Worm (Caenorhabditis elegans): ENCODE data around the gene C29F7.2.
A peak's percentile ranks its signal among the peaks of the same experiment; 100 is the strongest.

Gene C29F7.2

ce11 chrX:13388829-13389228 is 27.0 kb upstream of the C29F7.2 start:
- TF ChIP-seq cog-1 (tag; optimal IDR thresholded peaks at IDR 0.05) (no peak), ztf-23 (GFP tag; IDR thresholded peaks at IDR 0.05) (no peak), med-1 (GFP tag; optimal IDR thresholded peaks at IDR 0.05; ENCODE audit: insufficient read depth) (no peak), ztf-29 (GFP tag; IDR thresholded peaks at IDR 0.05) (no peak), ref-1 (GFP tag; conservative IDR thresholded peaks at IDR 0.05) (no peak), klf-2 (GFP tag; conservative IDR thresholded peaks at IDR 0.05) (no peak), flt-1 (GFP tag; IDR thresholded peaks at IDR 0.05) (no peak), tab-1 (GFP tag; IDR thresholded peaks at IDR 0.05) (no peak), T22C8.4 (GFP tag; IDR thresholded peaks at IDR 0.05) (no peak)

ce11 chrX:13394971-13395370 is 20.9 kb upstream of the C29F7.2 start, which contains the start of gene irld-2:
Gene irld-2, minus strand, starts transcription at chrX:13395071.
- TF ChIP-seq ztf-23 (GFP tag; IDR thresholded peaks at IDR 0.05), result no peak
- TF ChIP-seq flt-1 (GFP tag; IDR thresholded peaks at IDR 0.05), result no peak
- TF ChIP-seq ref-1 (GFP tag; conservative IDR thresholded peaks at IDR 0.05), result no peak
- TF ChIP-seq cog-1 (tag; optimal IDR thresholded peaks at IDR 0.05), result no peak
- no peak for TF ChIP-seq tab-1 (GFP tag; IDR thresholded peaks at IDR 0.05)
- TF ChIP-seq klf-2 (GFP tag; conservative IDR thresholded peaks at IDR 0.05), result no peak

ce11 chrX:13396550-13397023 is 19.3 kb upstream of the C29F7.2 start, which contains the start of gene F02C12.3:
Gene F02C12.3, plus strand, starts transcription at chrX:13396973.
- TF ChIP-seq med-1 (GFP tag; optimal IDR thresholded peaks at IDR 0.05; ENCODE audit: insufficient read depth) (no peak), cog-1 (tag; optimal IDR thresholded peaks at IDR 0.05) (peak; percentile 44)

ce11 chrX:13399221-13399620 is 16.7 kb upstream of the C29F7.2 start, which contains the start of gene F02C12.2:
Gene F02C12.2, minus strand, starts transcription at chrX:13399321.
- TF ChIP-seq ztf-29 (GFP tag; IDR thresholded peaks at IDR 0.05), result no peak

- TF ChIP-seq ref-1 (GFP tag; conservative IDR thresholded peaks at IDR 0.05) (no peak), flt-1 (GFP tag; IDR thresholded peaks at IDR 0.05) (no peak), T22C8.4 (GFP tag; IDR thresholded peaks at IDR 0.05) (no peak), klf-2 (GFP tag; conservative IDR thresholded peaks at IDR 0.05) (no peak), ztf-29 (GFP tag; IDR thresholded peaks at IDR 0.05) (no peak), tab-1 (GFP tag; IDR thresholded peaks at IDR 0.05) (no peak), ztf-23 (GFP tag; IDR thresholded peaks at IDR 0.05) (no peak), cog-1 (tag; optimal IDR thresholded peaks at IDR 0.05) (no peak), med-1 (GFP tag; optimal IDR thresholded peaks at IDR 0.05; ENCODE audit: insufficient read depth) (no peak)
These were observed 14.6 kb upstream of the C29F7.2 start for ce11 chrX:13401311-13401710.

ce11 chrX:13401783-13402182 is 14.1 kb upstream of the C29F7.2 start, which contains the start of gene F02C12.1:
Gene F02C12.1, plus strand, starts transcription at chrX:13402083.
- TF ChIP-seq T22C8.4 (GFP tag; IDR thresholded peaks at IDR 0.05) (no peak), ref-1 (GFP tag; conservative IDR thresholded peaks at IDR 0.05) (no peak), cog-1 (tag; optimal IDR thresholded peaks at IDR 0.05) (no peak), klf-2 (GFP tag; conservative IDR thresholded peaks at IDR 0.05) (no peak), med-1 (GFP tag; optimal IDR thresholded peaks at IDR 0.05; ENCODE audit: insufficient read depth) (no peak), tab-1 (GFP tag; IDR thresholded peaks at IDR 0.05) (no peak), ztf-23 (GFP tag; IDR thresholded peaks at IDR 0.05) (no peak), flt-1 (GFP tag; IDR thresholded peaks at IDR 0.05) (no peak), ztf-29 (GFP tag; IDR thresholded peaks at IDR 0.05) (no peak)

- no peak for TF ChIP-seq ztf-23 (GFP tag; IDR thresholded peaks at IDR 0.05)
- no peak for TF ChIP-seq ref-1 (GFP tag; conservative IDR thresholded peaks at IDR 0.05)
- no peak for TF ChIP-seq T22C8.4 (GFP tag; IDR thresholded peaks at IDR 0.05)
- TF ChIP-seq ztf-29 (GFP tag; IDR thresholded peaks at IDR 0.05), result no peak
- TF ChIP-seq flt-1 (GFP tag; IDR thresholded peaks at IDR 0.05), result no peak
- TF ChIP-seq tab-1 (GFP tag; IDR thresholded peaks at IDR 0.05), result no peak
- TF ChIP-seq med-1 (GFP tag; optimal IDR thresholded peaks at IDR 0.05; ENCODE audit: insufficient read depth), result no peak
- TF ChIP-seq klf-2 (GFP tag; conservative IDR thresholded peaks at IDR 0.05), result no peak
- TF ChIP-seq cog-1 (tag; optimal IDR thresholded peaks at IDR 0.05), result no peak
These were observed 6.3 kb upstream of the C29F7.2 start, which contains the start of the genes cyp-13B1 and C29F7.1 for ce11 chrX:13409543-13409942. Gene cyp-13B1, minus strand, starts transcription at chrX:13409643. Gene C29F7.1, plus strand, starts transcription at chrX:13409936.

ce11 chrX:13411306-13411705 is 4.6 kb upstream of the C29F7.2 start:
- no peak for TF ChIP-seq ztf-23 (GFP tag; IDR thresholded peaks at IDR 0.05)
- TF ChIP-seq cog-1 (tag; optimal IDR thresholded peaks at IDR 0.05), result no peak
- TF ChIP-seq tab-1 (GFP tag; IDR thresholded peaks at IDR 0.05), result no peak
- no peak for TF ChIP-seq ztf-29 (GFP tag; IDR thresholded peaks at IDR 0.05)
- TF ChIP-seq klf-2 (GFP tag; conservative IDR thresholded peaks at IDR 0.05), result no peak
- no peak for TF ChIP-seq T22C8.4 (GFP tag; IDR thresholded peaks at IDR 0.05)
- TF ChIP-seq ref-1 (GFP tag; conservative IDR thresholded peaks at IDR 0.05), result no peak
- no peak for TF ChIP-seq flt-1 (GFP tag; IDR thresholded peaks at IDR 0.05)
- TF ChIP-seq med-1 (GFP tag; optimal IDR thresholded peaks at IDR 0.05; ENCODE audit: insufficient read depth), result no peak

- TF ChIP-seq flt-1 (GFP tag; IDR thresholded peaks at IDR 0.05) (no peak), ztf-29 (GFP tag; IDR thresholded peaks at IDR 0.05) (no peak), tab-1 (GFP tag; IDR thresholded peaks at IDR 0.05) (no peak), ref-1 (GFP tag; conservative IDR thresholded peaks at IDR 0.05) (no peak), med-1 (GFP tag; optimal IDR thresholded peaks at IDR 0.05; ENCODE audit: insufficient read depth) (no peak), T22C8.4 (GFP tag; IDR thresholded peaks at IDR 0.05) (no peak), cog-1 (tag; optimal IDR thresholded peaks at IDR 0.05) (no peak), ztf-23 (GFP tag; IDR thresholded peaks at IDR 0.05) (no peak), klf-2 (GFP tag; conservative IDR thresholded peaks at IDR 0.05) (no peak)
These were observed 3.6 kb upstream of the C29F7.2 start for ce11 chrX:13412307-13412706.

ce11 chrX:13414974-13415373 is 904 bp upstream of the C29F7.2 start:
- TF ChIP-seq ztf-29 (GFP tag; IDR thresholded peaks at IDR 0.05) (peak; percentile 84), ref-1 (GFP tag; conservative IDR thresholded peaks at IDR 0.05) (no peak; the same call in 1 of the 2 replicates), flt-1 (GFP tag; IDR thresholded peaks at IDR 0.05) (peak; percentile 60), ztf-23 (GFP tag; IDR thresholded peaks at IDR 0.05) (peak; percentile 65; the same call in 1 of the 2 replicates), med-1 (GFP tag; optimal IDR thresholded peaks at IDR 0.05; ENCODE audit: insufficient read depth) (no peak), tab-1 (GFP tag; IDR thresholded peaks at IDR 0.05) (peak; percentile 86), cog-1 (tag; optimal IDR thresholded peaks at IDR 0.05) (peak; percentile 17), klf-2 (GFP tag; conservative IDR thresholded peaks at IDR 0.05) (peak; percentile 77), T22C8.4 (GFP tag; IDR thresholded peaks at IDR 0.05) (no peak)

All from whole organism, midembryonic.